Worm (Caenorhabditis elegans) whole organism, L4 larva: ENCODE results near the gene nlp-79.

Experiments
- arid-1 ChIP-seq: fragments of 200-800 bp; sonication (Bioruptor generic); conservative IDR thresholded peaks from 2 replicates; pipeline ENCODE4 v1.3.6; 2022; ENCODE audit warnings: missing genetic modification reagents, missing genetic modification characterization, missing compliant biosample characterization
- egl-27 ChIP-seq: sonication (generic microtip); optimal IDR thresholded peaks from 3 replicates; lab custom pipeline; 2017; ENCODE audit warnings: missing biosample characterization, missing genetic modification reagents, missing genetic modification characterization
- hmg-1.1 ChIP-seq: fragments of 200-800 bp; sonication (Bioruptor generic); IDR thresholded peaks from 2 replicates; pipeline ENCODE4 v1.3.6; 2022; ENCODE audit warnings: missing genetic modification reagents, missing genetic modification characterization, missing compliant biosample characterization
- lir-3 ChIP-seq: sonication (generic microtip); optimal IDR thresholded peaks from 2 replicates; lab custom pipeline; 2016; ENCODE audit warnings: mild to moderate bottlenecking, missing genetic modification characterization, missing compliant biosample characterization
- lsy-2 ChIP-seq, 2 experiments: fragments of 150-350 bp in 1 of 2; sonication (generic microtip) in 1 of 2; optimal IDR thresholded peaks; 2 replicates each; lab custom pipeline; 2014 to 2017; ENCODE audit warnings: missing biosample characterization in 2 of 2, missing genetic modification characterization in 2 of 2
- mep-1 ChIP-seq: fragments of 150-350 bp; sonication (generic microtip); optimal IDR thresholded peaks from 3 replicates; lab custom pipeline; 2014; ENCODE audit warnings: missing biosample characterization, missing genetic modification characterization
- mes-2 ChIP-seq: sonication (generic microtip); optimal IDR thresholded peaks from 2 replicates; lab custom pipeline; 2016; ENCODE audit warnings: missing genotype, mild to moderate bottlenecking, missing genetic modification characterization, missing compliant biosample characterization; ENCODE audit not compliant: poor library complexity, severe bottlenecking
- nhr-41 ChIP-seq: fragments of 200-800 bp; sonication (Bioruptor generic); IDR thresholded peaks from 2 replicates; pipeline ENCODE4 v1.3.6; 2022; ENCODE audit warnings: missing genetic modification reagents, missing genetic modification characterization, missing compliant biosample characterization
- saeg-2 ChIP-seq: fragments of 200-800 bp; sonication (Bioruptor generic); IDR thresholded peaks from 2 replicates; pipeline ENCODE4 v1.3.6; 2022; ENCODE audit warnings: missing genetic modification reagents, missing genetic modification characterization, missing compliant biosample characterization
- skn-1 ChIP-seq: fragments of 150-350 bp; optimal IDR thresholded peaks from 2 replicates; lab custom pipeline; 2014; ENCODE audit warnings: missing biosample characterization, missing genetic modification characterization
- ztf-11 ChIP-seq: fragments of 150-350 bp; optimal IDR thresholded peaks from 2 replicates; lab custom pipeline; 2014; ENCODE audit warnings: missing biosample characterization, missing genetic modification characterization

DNA sequence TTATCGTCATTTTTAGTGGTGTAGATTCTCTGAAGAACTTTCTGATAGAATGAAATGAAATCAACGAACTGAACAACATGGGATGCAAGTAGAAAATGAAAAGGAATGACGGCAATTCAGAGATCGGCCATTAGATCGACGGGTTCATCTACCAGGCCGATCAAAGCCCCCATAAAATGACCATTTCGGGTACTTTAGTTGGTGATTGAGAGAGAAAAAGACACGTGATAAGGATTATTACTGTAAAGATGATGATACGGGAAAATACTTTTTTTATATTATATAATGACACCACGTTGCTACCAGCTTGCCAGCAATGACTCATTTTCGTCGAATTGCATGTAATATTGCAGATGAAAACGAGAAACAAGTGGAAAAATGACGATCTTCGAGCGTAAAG lies 39.6 kb upstream of the nlp-79 start, which contains the start of gene best-1:
- no peak for TF ChIP-seq skn-1 (tag; lab: Kevin White, UChicago)
- no peak for TF ChIP-seq nhr-41 (GFP tag; lab: Robert Waterston, UW)
- no peak for TF ChIP-seq ztf-11
- TF ChIP-seq lir-3: no peak
- no peak for TF ChIP-seq lsy-2 (tag; optimal IDR thresholded peaks at IDR 0.05; lab: Kevin White, UChicago)
- TF ChIP-seq mes-2 (tag; lab: Kevin White, UChicago): no peak
- no peak for TF ChIP-seq arid-1
- TF ChIP-seq egl-27 (tag; lab: Kevin White, UChicago): no peak
- TF ChIP-seq saeg-2 (GFP tag; lab: Robert Waterston, UW): no peak
- no peak for TF ChIP-seq mep-1 (tag; lab: Kevin White, UChicago)
- no peak for TF ChIP-seq hmg-1.1
